Worm (Caenorhabditis elegans): Measurements from ENCODE around the gene jmjd-1.2.

The jmjd-1.2 gene

ce11 chrIV:4660151-4661041, at the start of gene jmjd-1.2, which contains the start of gene F29B9.11:
TSS of gene jmjd-1.2 (plus strand) at chrIV:4660991.
TSS of gene F29B9.11 (minus strand) at chrIV:4660201.
- TF ChIP-seq fkh-6 (tag; optimal IDR thresholded peaks at IDR 0.05) (peak; percentile 79), hlh-6 (tag; optimal IDR thresholded peaks at IDR 0.05) (peak; percentile 73), pros-1 (tag; optimal IDR thresholded peaks at IDR 0.05) (no peak), pag-3 (tag; optimal IDR thresholded peaks at IDR 0.05; ENCODE audit: borderline replicate concordance) (peak; percentile 88), mec-3 (tag; optimal IDR thresholded peaks at IDR 0.05; ENCODE audit: borderline replicate concordance) (peak; percentile 82), F13H6.1 (tag; optimal IDR thresholded peaks at IDR 0.05) (peak; percentile 96), nhr-11 (tag; optimal IDR thresholded peaks at IDR 0.05) (no peak), tbx-2 (tag; optimal IDR thresholded peaks at IDR 0.05) (peak; percentile 99), pax-1 (tag; optimal IDR thresholded peaks at IDR 0.05) (peak; percentile 33), hlh-8 (tag; optimal IDR thresholded peaks at IDR 0.05) (peak; percentile 94), unc-3 (GFP tag; conservative IDR thresholded peaks at IDR 0.05) (no peak), unc-3 (tag; optimal IDR thresholded peaks at IDR 0.05) (peak; percentile 72), ceh-34 (tag; optimal IDR thresholded peaks at IDR 0.05) (peak; percentile 98), ttx-3 (tag; optimal IDR thresholded peaks at IDR 0.05) (peak; percentile 71), C38D4.7 (GFP tag; optimal IDR thresholded peaks at IDR 0.05) (peak; percentile 14), unc-86 (tag; optimal IDR thresholded peaks at IDR 0.05) (peak; percentile 83), ceh-48 (tag; optimal IDR thresholded peaks at IDR 0.05) (no peak), ceh-45 (GFP tag; IDR thresholded peaks at IDR 0.05) (0 out of 2 replicates have a peak, but pooled peaks have one; percentile 57), lim-6 (tag; optimal IDR thresholded peaks at IDR 0.05) (peak; percentile 91), ztf-16 (tag; optimal IDR thresholded peaks at IDR 0.05) (peak; percentile 72), pqm-1 (tag; optimal IDR thresholded peaks at IDR 0.05) (peak; percentile 92), che-1 (tag; optimal IDR thresholded peaks at IDR 0.05) (peak; percentile 46), hlh-15 (tag; optimal IDR thresholded peaks at IDR 0.05) (peak; percentile 70), npax-4 (tag; optimal IDR thresholded peaks at IDR 0.05) (no peak), nfya-1 (tag; optimal IDR thresholded peaks at IDR 0.05) (peak; percentile 59), K02D7.2 (tag; optimal IDR thresholded peaks at IDR 0.05) (no peak), pha-4 (tag; optimal IDR thresholded peaks at IDR 0.05) (no peak), ceh-2 (tag; optimal IDR thresholded peaks at IDR 0.05) (peak; percentile 99), ceh-30 (tag; optimal IDR thresholded peaks at IDR 0.05) (peak; percentile 25), ceh-14 (tag; optimal IDR thresholded peaks at IDR 0.05) (peak; percentile 95), dmd-4 (tag; optimal IDR thresholded peaks at IDR 0.05; ENCODE audit: borderline replicate concordance) (peak; percentile 24), hlh-13 (GFP tag; optimal IDR thresholded peaks at IDR 0.05) (peak; percentile 23), rnt-1 (tag; optimal IDR thresholded peaks at IDR 0.05) (peak; percentile 97), odd-2 (tag; optimal IDR thresholded peaks at IDR 0.05) (no peak), elt-2 (tag; optimal IDR thresholded peaks at IDR 0.05) (peak; percentile 91), C08G9.2 (tag; optimal IDR thresholded peaks at IDR 0.05) (peak; percentile 99), sox-2 (GFP tag; IDR thresholded peaks at IDR 0.05) (no peak), ceh-31 (tag; optimal IDR thresholded peaks at IDR 0.05) (peak; percentile 100), ets-4 (tag; optimal IDR thresholded peaks at IDR 0.05) (peak; percentile 99), ceh-9 (tag; optimal IDR thresholded peaks at IDR 0.05) (peak; percentile 8), elt-4 (tag; optimal IDR thresholded peaks at IDR 0.05) (no peak), ceh-6 (GFP tag; optimal IDR thresholded peaks at IDR 0.05) (no peak), sox-4 (tag; optimal IDR thresholded peaks at IDR 0.05) (no peak), ceh-24 (tag; optimal IDR thresholded peaks at IDR 0.05) (no peak), sdc-2 (tag; optimal IDR thresholded peaks at IDR 0.05) (peak; percentile 75), unc-55 (GFP tag; optimal IDR thresholded peaks at IDR 0.05) (peak; percentile 65), eyg-1 (tag; optimal IDR thresholded peaks at IDR 0.05) (peak; percentile 76), T23F11.4 (GFP tag; optimal IDR thresholded peaks at IDR 0.05) (peak; percentile 73), ahr-1 (tag; optimal IDR thresholded peaks at IDR 0.05) (peak; percentile 95), K09A11.1 (tag; optimal IDR thresholded peaks at IDR 0.05; ENCODE audit: insufficient read depth) (no peak), syd-9 (tag; optimal IDR thresholded peaks at IDR 0.05) (peak; percentile 90)
